Worm (Caenorhabditis elegans) whole organism, midembryonic: ENCODE data around the gene F32H5.1.

Source experiments
- cog-1 ChIP-seq: sonication (generic microtip); optimal IDR thresholded peaks from 2 replicates; lab custom pipeline; 2016; ENCODE audit warnings: missing genetic modification characterization, missing compliant biosample characterization
- ztf-23 ChIP-seq: fragments of 200-800 bp; sonication (Bioruptor generic); IDR thresholded peaks from 2 replicates; pipeline ENCODE4 v1.3.6; 2022; ENCODE audit warnings: missing genetic modification reagents, missing genetic modification characterization, missing compliant biosample characterization

DNA sequence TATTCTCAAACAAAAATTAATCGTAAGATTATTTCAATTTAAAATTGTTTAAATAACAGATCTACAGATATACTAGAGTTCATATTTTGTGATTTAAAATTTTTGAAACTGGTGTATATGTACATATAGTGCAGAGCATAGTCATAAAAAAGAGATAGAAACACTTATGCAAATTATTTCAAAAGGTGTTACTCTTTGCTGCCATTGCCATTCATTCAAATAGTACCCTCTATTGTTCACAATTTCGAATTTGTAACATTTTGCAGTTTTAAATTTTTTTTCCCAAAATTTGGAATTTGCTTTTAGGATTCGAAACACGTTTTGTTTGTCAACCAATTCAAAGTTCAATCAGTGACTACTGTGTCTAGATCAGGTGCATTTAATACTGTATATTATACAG lies 2.4 kb upstream of the F32H5.1 start, which contains the start of gene F32H5.4:
- TF ChIP-seq cog-1 (tag; lab: Kevin White, UChicago) (no peak), ztf-23 (GFP tag; lab: Robert Waterston, UW) (no peak)
